Fruit fly (Drosophila melanogaster) whole organism, prepupa: ENCODE data around the gene CG18788.
A peak's percentile ranks its signal among the peaks of the same experiment; 100 is the strongest.

ENCODE experiments used
- Blimp-1 ChIP-seq: fragments of 200-800 bp; sonication (Bioruptor generic); optimal IDR thresholded peaks from 3 replicates; lab custom pipeline; 2017; ENCODE audit warnings: missing biosample characterization, missing genetic modification characterization, mild to moderate bottlenecking, moderate library complexity, missing genetic modification reagents
- CG10669 ChIP-seq: fragments of 200-800 bp; sonication (Bioruptor generic); optimal IDR thresholded peaks from 3 replicates; lab custom pipeline; 2018; ENCODE audit warnings: missing biosample characterization, mild to moderate bottlenecking, missing genetic modification characterization, moderate library complexity
- CG11294 ChIP-seq: fragments of 200-800 bp; sonication (Bioruptor generic); IDR thresholded peaks from 2 replicates; pipeline ENCODE4 v1.3.6; 2022; ENCODE audit warnings: missing biosample characterization, missing genetic modification characterization
- CG11762 ChIP-seq: fragments of 200-800 bp; sonication (Bioruptor generic); optimal IDR thresholded peaks from 3 replicates; lab custom pipeline; 2016; ENCODE audit warnings: missing biosample characterization, missing genetic modification characterization; ENCODE audit not compliant: insufficient read depth
- CG11902 ChIP-seq: fragments of 200-800 bp; sonication (Bioruptor generic); optimal IDR thresholded peaks from 3 replicates; lab custom pipeline; 2016; ENCODE audit warnings: missing biosample characterization, missing genetic modification characterization
- CG15336 ChIP-seq: fragments of 200-800 bp; sonication (Bioruptor generic); IDR thresholded peaks from 2 replicates; pipeline ENCODE4 v1.3.6; 2022; ENCODE audit warnings: missing biosample characterization, missing genetic modification characterization
- CG1621 ChIP-seq: fragments of 200-800 bp; sonication (Bioruptor generic); optimal IDR thresholded peaks from 3 replicates; lab custom pipeline; 2018; ENCODE audit warnings: missing biosample characterization, mild to moderate bottlenecking, missing genetic modification characterization
- CG16779 ChIP-seq: fragments of 200-800 bp; sonication (Bioruptor generic); optimal IDR thresholded peaks from 3 replicates; lab custom pipeline; 2017; ENCODE audit warnings: missing biosample characterization, mild to moderate bottlenecking, missing genetic modification characterization
- CG3032 ChIP-seq: fragments of 200-800 bp; optimal IDR thresholded peaks from 2 replicates; lab custom pipeline; 2019; ENCODE audit warnings: missing biosample characterization, mild to moderate bottlenecking, missing genetic modification characterization, moderate library complexity
- CG31627 ChIP-seq: fragments of 200-800 bp; sonication (Bioruptor generic); optimal IDR thresholded peaks from 3 replicates; lab custom pipeline; 2016; ENCODE audit warnings: missing biosample characterization, missing genetic modification characterization
- CG3919 ChIP-seq: fragments of 200-800 bp; sonication (Bioruptor generic); optimal IDR thresholded peaks from 3 replicates; lab custom pipeline; 2016; ENCODE audit warnings: missing biosample characterization, missing genetic modification characterization
- CG6163 ChIP-seq: fragments of 200-800 bp; sonication (Bioruptor generic); IDR thresholded peaks from 3 replicates; pipeline ENCODE4 v1.3.6; 2022; ENCODE audit warnings: missing biosample characterization, missing genetic modification characterization
- CG6276 ChIP-seq: fragments of 200-800 bp; sonication (Bioruptor generic); optimal IDR thresholded peaks from 2 replicates; lab custom pipeline; 2017; ENCODE audit warnings: missing biosample characterization, mild to moderate bottlenecking, missing genetic modification characterization
- CG6792 ChIP-seq: fragments of 200-800 bp; sonication (Bioruptor generic); optimal IDR thresholded peaks from 3 replicates; lab custom pipeline; 2016; ENCODE audit warnings: missing biosample characterization, missing genetic modification characterization
- CG6854 ChIP-seq: fragments of 200-800 bp; sonication (Bioruptor generic); optimal IDR thresholded peaks from 2 replicates; lab custom pipeline; 2017; ENCODE audit warnings: missing biosample characterization, mild to moderate bottlenecking, missing genetic modification characterization
- CG7368 ChIP-seq: fragments of 200-800 bp; sonication (Bioruptor generic); optimal IDR thresholded peaks from 3 replicates; lab custom pipeline; 2016; ENCODE audit warnings: missing biosample characterization, missing genetic modification characterization
- CG8119 ChIP-seq: fragments of 200-800 bp; sonication (Bioruptor generic); IDR thresholded peaks from 3 replicates; pipeline ENCODE4 v1.3.6; 2022; ENCODE audit warnings: missing biosample characterization, missing genetic modification characterization
- CG8319 ChIP-seq: fragments of 200-800 bp; sonication (Bioruptor generic); optimal IDR thresholded peaks from 3 replicates; lab custom pipeline; 2016; ENCODE audit warnings: missing biosample characterization, missing genetic modification characterization
- CG8632 ChIP-seq: fragments of 200-800 bp; sonication (Bioruptor generic); optimal IDR thresholded peaks from 3 replicates; lab custom pipeline; 2016; ENCODE audit warnings: missing biosample characterization, missing genetic modification characterization
- Eip75B ChIP-seq: fragments of 200-800 bp; sonication (Bioruptor generic); optimal IDR thresholded peaks from 3 replicates; lab custom pipeline; 2016; ENCODE audit warnings: missing biosample characterization, missing genetic modification characterization
- Eip78C ChIP-seq: fragments of 200-800 bp; sonication (Bioruptor generic); peaks from one replicate; lab custom pipeline; 2016; ENCODE audit warnings: missing biosample characterization, missing genetic modification characterization
- Eip93F ChIP-seq: fragments of 200-800 bp; sonication (Bioruptor generic); optimal IDR thresholded peaks from 2 replicates; lab custom pipeline; 2016; ENCODE audit warnings: missing biosample characterization, mild to moderate bottlenecking, missing genetic modification characterization
- Ets96B ChIP-seq: fragments of 200-800 bp; optimal IDR thresholded peaks from 2 replicates; lab custom pipeline; 2019; ENCODE audit warnings: missing biosample characterization, mild to moderate bottlenecking, missing genetic modification characterization, moderate library complexity
- Gug ChIP-seq: fragments of 200-800 bp; sonication (Bioruptor generic); IDR thresholded peaks from 2 replicates; pipeline ENCODE4 v1.3.6; 2022; ENCODE audit warnings: missing biosample characterization, missing genetic modification characterization
- Hr38 ChIP-seq: sonication (Bioruptor generic); optimal IDR thresholded peaks from 2 replicates; lab custom pipeline; 2016; ENCODE audit warnings: missing biosample characterization, missing genetic modification characterization
- Hr4 ChIP-seq: fragments of 200-800 bp; sonication (Bioruptor generic); optimal IDR thresholded peaks from 3 replicates; lab custom pipeline; 2016; ENCODE audit warnings: missing biosample characterization, missing genetic modification characterization
- OdsH ChIP-seq: fragments of 200-800 bp; sonication (Bioruptor generic); optimal IDR thresholded peaks from 3 replicates; lab custom pipeline; 2016; ENCODE audit warnings: missing biosample characterization, missing genetic modification characterization
- Smox ChIP-seq: fragments of 200-800 bp; sonication (Bioruptor generic); optimal IDR thresholded peaks from 3 replicates; lab custom pipeline; 2016; ENCODE audit warnings: missing biosample characterization, missing genetic modification characterization
- Sox102F ChIP-seq: fragments of 200-800 bp; sonication (Bioruptor generic); optimal IDR thresholded peaks from 2 replicates; lab custom pipeline; 2016; ENCODE audit warnings: missing biosample characterization, mild to moderate bottlenecking, missing genetic modification characterization
- Sox14 ChIP-seq: fragments of 200-800 bp; sonication (Bioruptor generic); optimal IDR thresholded peaks from 3 replicates; lab custom pipeline; 2016; ENCODE audit warnings: missing biosample characterization, missing genetic modification characterization
- Sox15 ChIP-seq: fragments of 200-800 bp; sonication (Bioruptor generic); optimal IDR thresholded peaks from 3 replicates; lab custom pipeline; 2016; ENCODE audit warnings: missing biosample characterization, missing genetic modification characterization
- achi ChIP-seq: fragments of 200-800 bp; sonication (Bioruptor generic); optimal IDR thresholded peaks from 3 replicates; lab custom pipeline; 2016; ENCODE audit warnings: missing biosample characterization, missing genetic modification characterization
- acj6 ChIP-seq: fragments of 200-800 bp; sonication (Bioruptor generic); optimal IDR thresholded peaks from 3 replicates; lab custom pipeline; 2016; ENCODE audit warnings: missing biosample characterization, missing genetic modification characterization
- cyc ChIP-seq: fragments of 200-800 bp; sonication (Bioruptor generic); optimal IDR thresholded peaks from 3 replicates; lab custom pipeline; 2016; ENCODE audit warnings: missing biosample characterization, missing genetic modification characterization
- dac ChIP-seq: fragments of 200-800 bp; sonication (Bioruptor generic); optimal IDR thresholded peaks from 2 replicates; lab custom pipeline; 2017; ENCODE audit warnings: missing biosample characterization, mild to moderate bottlenecking, missing genetic modification characterization
- esn ChIP-seq: fragments of 200-800 bp; sonication (Bioruptor generic); optimal IDR thresholded peaks from 2 replicates; lab custom pipeline; 2016; ENCODE audit warnings: missing biosample characterization, mild to moderate bottlenecking, missing genetic modification characterization, moderate library complexity
- fd59A ChIP-seq: fragments of 200-800 bp; sonication (Bioruptor generic); optimal IDR thresholded peaks from 2 replicates; lab custom pipeline; 2017; ENCODE audit warnings: missing biosample characterization, mild to moderate bottlenecking, missing genetic modification characterization, missing genetic modification reagents
- fd85E ChIP-seq: fragments of 200-800 bp; sonication (Bioruptor generic); optimal IDR thresholded peaks from 3 replicates; lab custom pipeline; 2016; ENCODE audit warnings: missing biosample characterization, missing genetic modification characterization
- fkh ChIP-seq: fragments of 200-800 bp; sonication (Bioruptor generic); optimal IDR thresholded peaks from 3 replicates; lab custom pipeline; 2017; ENCODE audit warnings: missing biosample characterization, mild to moderate bottlenecking, missing genetic modification characterization, moderate library complexity
- net ChIP-seq: fragments of 200-800 bp; sonication (Bioruptor generic); optimal IDR thresholded peaks from 3 replicates; lab custom pipeline; 2016; ENCODE audit warnings: missing biosample characterization, missing genetic modification characterization
- salr ChIP-seq, 2 experiments: fragments of 200-800 bp; sonication (Bioruptor generic); optimal IDR thresholded peaks; 3 replicates each; lab custom pipeline; 2016 to 2018; ENCODE audit warnings: missing biosample characterization in 2 of 2, missing genetic modification characterization in 2 of 2, mild to moderate bottlenecking in 1 of 2
- spab ChIP-seq: fragments of 200-800 bp; sonication (Bioruptor generic); optimal IDR thresholded peaks from 2 replicates; lab custom pipeline; 2017; ENCODE audit warnings: missing biosample characterization, mild to moderate bottlenecking, missing genetic modification characterization, missing genetic modification reagents
- svp ChIP-seq: fragments of 200-800 bp; sonication (Bioruptor generic); peaks from one replicate; lab custom pipeline; 2016; ENCODE audit warnings: missing biosample characterization, missing genetic modification characterization
- topi ChIP-seq: fragments of 200-800 bp; sonication (Bioruptor generic); optimal IDR thresholded peaks from 3 replicates; lab custom pipeline; 2016; ENCODE audit warnings: missing biosample characterization, missing genetic modification characterization

Gene CG18788

dm6 chr2L:12005436-12006396, 28.3 kb upstream of the CG18788 start (continued):
- TF ChIP-seq Blimp-1 (GFP tag; lab: Kevin White, UChicago) (peak; percentile 81), CG11902 (no peak), OdsH (GFP tag; lab: Kevin White, UChicago) (no peak), Ets96B (tag; lab: Kevin White, UChicago) (no peak), CG6163 (no peak), Eip75B (GFP tag; lab: Kevin White, UChicago) (no peak), Gug (no peak), CG8319 (GFP tag; lab: Kevin White, UChicago) (no peak), CG16779 (tag; lab: Kevin White, UChicago) (no peak), CG8119 (no peak), CG6854 (GFP tag; lab: Kevin White, UChicago) (peak; percentile 55), net (GFP tag; lab: Kevin White, UChicago) (no peak), CG1621 (tag; lab: Kevin White, UChicago) (peak; percentile 75), cyc (GFP tag; lab: Kevin White, UChicago) (no peak), CG11762 (GFP tag; lab: Kevin White, UChicago) (no peak), CG3919 (GFP tag; lab: Kevin White, UChicago) (no peak), acj6 (GFP tag; lab: Kevin White, UChicago) (no peak), CG7368 (GFP tag; lab: Kevin White, UChicago) (no peak), Eip93F (no peak), Hr4 (GFP tag; lab: Kevin White, UChicago) (no peak), svp (GFP tag; lab: Kevin White, UChicago) (peak; percentile 93), CG6276 (GFP tag; lab: Kevin White, UChicago) (peak; percentile 14), esn (GFP tag; lab: Kevin White, UChicago) (no peak), CG15336 (GFP tag; lab: Robert Waterston, UW) (no peak), CG11294 (no peak), CG31627 (GFP tag; lab: Kevin White, UChicago) (no peak), Hr38 (GFP tag; lab: Kevin White, UChicago) (no peak), Eip78C (GFP tag; lab: Kevin White, UChicago) (peak; percentile 56)

DNA sequence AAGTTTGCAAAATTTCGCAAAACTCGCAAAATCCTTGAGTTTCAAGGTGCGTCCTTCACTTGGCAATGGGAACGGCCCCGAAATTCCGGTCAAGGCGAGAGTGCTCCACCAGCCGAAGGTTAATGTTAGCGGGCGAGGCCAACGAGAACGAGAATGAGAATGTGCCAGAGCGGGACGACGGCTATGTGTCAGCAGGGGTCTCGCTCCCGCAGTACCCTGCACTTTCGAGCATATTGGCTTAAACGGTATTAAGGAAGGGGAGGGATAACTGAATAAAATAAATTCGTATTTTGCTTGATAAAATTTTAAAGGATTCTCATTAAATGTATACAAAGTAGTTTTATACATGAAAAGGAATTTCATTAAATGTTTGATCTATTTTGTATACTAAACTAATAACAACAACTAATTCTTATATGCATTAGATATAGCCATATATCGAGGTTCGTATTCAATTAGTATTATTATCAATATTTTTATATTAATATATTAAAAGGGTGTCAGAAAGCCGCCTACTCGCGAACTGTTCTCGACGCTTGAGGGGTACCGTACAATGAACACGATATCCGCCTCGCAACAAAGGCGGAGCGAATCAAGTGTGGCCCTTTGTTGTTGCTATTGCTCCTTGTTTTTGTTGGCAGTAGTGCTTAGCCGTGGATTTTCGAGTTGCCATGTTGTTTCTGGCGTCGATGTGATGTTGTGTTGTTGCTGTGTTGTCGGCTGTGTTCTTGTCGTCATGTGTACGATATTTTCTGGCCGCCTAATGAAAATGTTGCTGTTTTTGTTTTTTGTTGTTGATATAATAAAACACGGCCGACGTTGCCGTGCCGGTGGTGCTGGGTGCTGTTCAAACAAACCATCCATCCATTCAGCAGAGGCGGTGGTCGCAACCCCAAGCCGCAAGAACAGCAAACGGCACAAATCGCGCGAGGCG, 27.3 kb upstream of the CG18788 start:
- TF ChIP-seq Smox (GFP tag; lab: Kevin White, UChicago) (peak; percentile 72), fd59A (GFP tag; lab: Kevin White, UChicago) (peak; percentile 81), Eip75B (GFP tag; lab: Kevin White, UChicago) (peak; percentile 90), fd85E (peak; percentile 14), net (GFP tag; lab: Kevin White, UChicago) (peak; percentile 82), CG31627 (GFP tag; lab: Kevin White, UChicago) (peak; percentile 75), salr (GFP tag; optimal IDR thresholded peaks at IDR 0.05; lab: Kevin White, UChicago) (peak; percentile 24 to 94), Eip93F (no peak), Sox15 (GFP tag; lab: Kevin White, UChicago) (peak; percentile 78), CG6792 (GFP tag; lab: Kevin White, UChicago) (peak; percentile 85), achi (peak; percentile 89), CG6276 (GFP tag; lab: Kevin White, UChicago) (peak; percentile 83), CG10669 (GFP tag; lab: Kevin White, UChicago) (peak; percentile 86), CG11762 (GFP tag; lab: Kevin White, UChicago) (peak; percentile 84), Ets96B (tag; lab: Kevin White, UChicago) (peak; percentile 95), Sox102F (GFP tag; lab: Kevin White, UChicago) (peak; percentile 52), fkh (peak; percentile 97), CG8119 (no peak), CG11294 (no peak), topi (GFP tag; lab: Kevin White, UChicago) (peak; percentile 79), CG7368 (GFP tag; lab: Kevin White, UChicago) (peak; percentile 81), esn (GFP tag; lab: Kevin White, UChicago) (peak; percentile 87), CG11902 (peak; percentile 87), Sox14 (peak; percentile 59), dac (peak; percentile 57), OdsH (GFP tag; lab: Kevin White, UChicago) (peak; percentile 90), CG16779 (tag; lab: Kevin White, UChicago) (peak; percentile 88), spab (GFP tag; lab: Kevin White, UChicago) (peak; percentile 90), CG3032 (peak; percentile 95), CG6163 (no peak), CG8632 (GFP tag; lab: Kevin White, UChicago) (peak; percentile 92)
